In the genomic region with DNA sequence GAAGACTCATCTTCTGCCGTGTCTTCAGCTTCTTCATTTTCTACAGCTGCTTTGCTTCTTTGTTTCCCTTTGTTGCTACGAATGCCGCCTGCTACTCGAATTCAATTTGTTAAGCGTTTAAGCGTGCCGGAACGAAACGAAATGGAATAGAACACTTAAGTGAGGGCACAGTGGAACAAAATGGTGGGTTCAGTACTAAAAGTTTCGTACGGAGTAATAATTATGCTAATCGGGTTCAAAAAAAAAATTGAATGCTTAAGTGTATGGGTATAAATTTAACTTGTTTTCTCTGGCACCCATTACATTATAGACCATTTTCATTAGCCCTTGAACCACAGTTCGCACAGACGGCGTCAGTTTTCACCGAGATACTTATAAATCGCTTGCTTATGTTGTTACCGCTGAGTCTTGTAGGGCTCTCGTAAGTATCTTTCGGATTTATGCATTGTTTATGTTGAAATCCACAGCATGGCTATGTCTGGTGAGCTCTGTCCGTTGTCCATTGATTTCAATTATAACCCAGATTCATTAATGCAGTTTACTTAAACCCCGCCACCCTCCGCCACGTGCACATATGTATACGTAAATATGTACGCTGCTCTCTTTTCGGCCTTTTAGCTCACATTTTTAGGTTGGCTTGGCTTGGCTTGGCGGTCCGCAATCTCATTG, we compare ENCODE assay signal across 1 fruit fly cellular context.
TF ChIP-seq lines count a peak whose summit lies in the region.

No protein-coding gene starts in this region.

TF ChIP-seq in whole organism, embryonic, 481 proteins besides CTCF, POLR2A, EP300 and RAD21 (continued from another document and continues in another):
- TF ChIP-seq grn (GFP tag; optimal IDR thresholded peaks at IDR 0.05; lab: Kevin White, UChicago) (peak; percentile 27), CG7271 (tag; optimal IDR thresholded peaks at IDR 0.05; lab: Kevin White, UChicago) (peak; percentile 75), pho (GFP tag; optimal IDR thresholded peaks at IDR 0.05; lab: Kevin White, UChicago) (peak; percentile 31), ERR (GFP tag; optimal IDR thresholded peaks at IDR 0.05; lab: Kevin White, UChicago) (peak; percentile 72), CG14014 (GFP tag; IDR thresholded peaks at IDR 0.05; lab: Robert Waterston, UW) (peak; percentile 92), CG13775 (GFP tag; optimal IDR thresholded peaks at IDR 0.05; lab: Kevin White, UChicago) (peak; percentile 65), trem (tag; optimal IDR thresholded peaks at IDR 0.05; lab: Kevin White, UChicago) (peak; percentile 89), ems (GFP tag; optimal IDR thresholded peaks at IDR 0.05; lab: Kevin White, UChicago) (peak; percentile 89), Abd-B (GFP tag; optimal IDR thresholded peaks at IDR 0.05; lab: Kevin White, UChicago) (peak; percentile 71), sens-2 (GFP tag; IDR thresholded peaks at IDR 0.05; lab: Robert Waterston, UW) (peak; percentile 94), CG7745 (tag; optimal IDR thresholded peaks at IDR 0.05; lab: Kevin White, UChicago) (no peak), NFAT (GFP tag; IDR thresholded peaks at IDR 0.05; lab: Robert Waterston, UW) (peak; percentile 91), HmgD (GFP tag; optimal IDR thresholded peaks at IDR 0.05; lab: Kevin White, UChicago) (peak; percentile 73), CG18764 (GFP tag; optimal IDR thresholded peaks at IDR 0.05; lab: Kevin White, UChicago) (peak; percentile 94), Antp (GFP tag; optimal IDR thresholded peaks at IDR 0.05; lab: Kevin White, UChicago) (peak; percentile 87), h (optimal IDR thresholded peaks at IDR 0.05; lab: Kevin White, UChicago) (no peak), CG34422 (GFP tag; IDR thresholded peaks at IDR 0.05; lab: Robert Waterston, UW) (peak; percentile 98), CG6813 (GFP tag; optimal IDR thresholded peaks at IDR 0.05; lab: Kevin White, UChicago) (peak; percentile 94), ato (GFP tag; IDR thresholded peaks at IDR 0.05; lab: Robert Waterston, UW; ENCODE audit: partially characterized antibody) (peak; percentile 18; the same call in 1 of the 2 replicates), Hr51 (GFP tag; optimal IDR thresholded peaks at IDR 0.05; lab: Kevin White, UChicago) (peak; percentile 50 to 89), grau (tag; optimal IDR thresholded peaks at IDR 0.05; lab: Kevin White, UChicago) (peak; percentile 82), CG4424 (GFP tag; optimal IDR thresholded peaks at IDR 0.05; lab: Kevin White, UChicago) (peak; percentile 97), esg (GFP tag; conservative IDR thresholded peaks at IDR 0.05; lab: Robert Waterston, UW) (peak; percentile 93), NC2α (GFP tag; optimal IDR thresholded peaks at IDR 0.05; lab: Kevin White, UChicago) (no peak), ab (GFP tag; optimal IDR thresholded peaks at IDR 0.05; lab: Kevin White, UChicago) (peak; percentile 50), abd-A (tag; optimal IDR thresholded peaks at IDR 0.05; lab: Kevin White, UChicago) (no peak), wdn (GFP tag; IDR thresholded peaks at IDR 0.05; lab: Robert Waterston, UW) (peak; percentile 78), run (tag; optimal IDR thresholded peaks at IDR 0.05; lab: Kevin White, UChicago) (peak; percentile 50), Mes4 (GFP tag; optimal IDR thresholded peaks at IDR 0.05; lab: Kevin White, UChicago) (peak; percentile 71), knrl (GFP tag; IDR thresholded peaks at IDR 0.05; lab: Robert Waterston, UW; ENCODE audit: partially characterized antibody) (no peak), lilli (GFP tag; optimal IDR thresholded peaks at IDR 0.05; lab: Kevin White, UChicago) (peak; percentile 82), HLH3B (GFP tag; IDR thresholded peaks at IDR 0.05; lab: Robert Waterston, UW) (peak; percentile 95), Jarid2 (GFP tag; optimal IDR thresholded peaks at IDR 0.05; lab: Kevin White, UChicago) (peak; percentile 78), slp2 (GFP tag; optimal IDR thresholded peaks at IDR 0.05; lab: Kevin White, UChicago) (peak; percentile 68), CrebB (tag; optimal IDR thresholded peaks at IDR 0.05; lab: Kevin White, UChicago) (peak; percentile 30), Camta (GFP tag; optimal IDR thresholded peaks at IDR 0.05; lab: Kevin White, UChicago) (peak; percentile 92), Pdp1 (GFP tag; optimal IDR thresholded peaks at IDR 0.05; lab: Kevin White, UChicago) (peak; percentile 85 to 90), dimm (GFP tag; IDR thresholded peaks at IDR 0.05; lab: Robert Waterston, UW) (peak; percentile 79), CG32767 (GFP tag; IDR thresholded peaks at IDR 0.05; lab: Robert Waterston, UW) (peak; percentile 87), CG10462 (GFP tag; optimal IDR thresholded peaks at IDR 0.05; lab: Kevin White, UChicago) (peak; percentile 65), D19B (GFP tag; optimal IDR thresholded peaks at IDR 0.05; lab: Kevin White, UChicago) (peak; percentile 71), HHEX (GFP tag; optimal IDR thresholded peaks at IDR 0.05; lab: Kevin White, UChicago) (peak; percentile 93), Doc2 (GFP tag; IDR thresholded peaks at IDR 0.05; lab: Robert Waterston, UW) (peak; percentile 68; the same call in 1 of the 2 replicates), Deaf1 (tag; optimal IDR thresholded peaks at IDR 0.05; lab: Kevin White, UChicago) (peak; percentile 66), Atf6 (GFP tag; IDR thresholded peaks at IDR 0.05; lab: Robert Waterston, UW) (peak; percentile 94), bcd (GFP tag; optimal IDR thresholded peaks at IDR 0.05; lab: Kevin White, UChicago) (peak; percentile 93), CG4282 (GFP tag; optimal IDR thresholded peaks at IDR 0.05; lab: Kevin White, UChicago) (peak; percentile 89), H2.0 (GFP tag; IDR thresholded peaks at IDR 0.05; lab: Robert Waterston, UW) (peak; percentile 91), tna (GFP tag; IDR thresholded peaks at IDR 0.05; lab: Robert Waterston, UW; ENCODE audit: partially characterized antibody) (peak; percentile 60), CG2199 (GFP tag; IDR thresholded peaks at IDR 0.05; lab: Robert Waterston, UW) (peak; percentile 98), CG2129 (GFP tag; IDR thresholded peaks at IDR 0.05; lab: Robert Waterston, UW; ENCODE audit: partially characterized antibody) (no peak), en (GFP tag; optimal IDR thresholded peaks at IDR 0.05; lab: Kevin White, UChicago) (peak; percentile 68), Stat92E (GFP tag; optimal IDR thresholded peaks at IDR 0.05; lab: Kevin White, UChicago) (peak in 1 of 3 experiments; percentile 21), Fer3 (tag; optimal IDR thresholded peaks at IDR 0.05; lab: Kevin White, UChicago) (peak; percentile 91), CG3726 (GFP tag; IDR thresholded peaks at IDR 0.05; lab: Robert Waterston, UW) (peak; percentile 94), eve (GFP tag; optimal IDR thresholded peaks at IDR 0.05; lab: Kevin White, UChicago) (peak in 1 of 2 experiments; percentile 94), CG11560 (tag; IDR thresholded peaks at IDR 0.05; lab: Robert Waterston, UW) (peak; percentile 80), CG12104 (GFP tag; optimal IDR thresholded peaks at IDR 0.05; lab: Kevin White, UChicago) (peak; percentile 88), CG12744 (GFP tag; optimal IDR thresholded peaks at IDR 0.05; lab: Kevin White, UChicago) (peak; percentile 41), crc (GFP tag; optimal IDR thresholded peaks at IDR 0.05; lab: Kevin White, UChicago) (peak; percentile 81), CG3281 (GFP tag; optimal IDR thresholded peaks at IDR 0.05; lab: Kevin White, UChicago) (peak; percentile 86), twi (tag; optimal IDR thresholded peaks at IDR 0.05; lab: Kevin White, UChicago) (peak; percentile 27), chinmo (GFP tag; IDR thresholded peaks at IDR 0.05; lab: Robert Waterston, UW; ENCODE audit: partially characterized antibody) (0 out of 4 replicates have a peak, but pooled peaks have one; percentile 6), pum (GFP tag; optimal IDR thresholded peaks at IDR 0.05; lab: Kevin White, UChicago) (peak; percentile 84), CG10366 (GFP tag; IDR thresholded peaks at IDR 0.05; lab: Robert Waterston, UW) (peak; percentile 92), cad (GFP tag; optimal IDR thresholded peaks at IDR 0.05; lab: Kevin White, UChicago) (no peak), nerfin-1 (tag; optimal IDR thresholded peaks at IDR 0.05; lab: Kevin White, UChicago) (peak; percentile 85), bab2 (GFP tag; optimal IDR thresholded peaks at IDR 0.05; lab: Kevin White, UChicago) (peak; percentile 94), CG9727 (GFP tag; optimal IDR thresholded peaks at IDR 0.05; lab: Kevin White, UChicago) (peak; percentile 92), CG11247 (GFP tag; IDR thresholded peaks at IDR 0.05; lab: Robert Waterston, UW) (peak; percentile 92), CG15514 (GFP tag; optimal IDR thresholded peaks at IDR 0.05; lab: Kevin White, UChicago) (peak; percentile 80), CG9215 (GFP tag; IDR thresholded peaks at IDR 0.05; lab: Robert Waterston, UW) (peak; percentile 85), CG11504 (tag; optimal IDR thresholded peaks at IDR 0.05; lab: Kevin White, UChicago) (peak; percentile 94), gsb-n (tag; optimal IDR thresholded peaks at IDR 0.05; lab: Kevin White, UChicago) (peak; percentile 82), Meics (GFP tag; optimal IDR thresholded peaks at IDR 0.05; lab: Kevin White, UChicago) (peak; percentile 92), CG16779 (GFP tag; IDR thresholded peaks at IDR 0.05; lab: Robert Waterston, UW) (peak; percentile 91), pb (GFP tag; optimal IDR thresholded peaks at IDR 0.05; lab: Kevin White, UChicago) (peak; percentile 65), H15 (GFP tag; IDR thresholded peaks at IDR 0.05; lab: Robert Waterston, UW) (peak; percentile 95), Bgb (GFP tag; IDR thresholded peaks at IDR 0.05; lab: Robert Waterston, UW; ENCODE audit: partially characterized antibody) (peak; percentile 52), CG11696 (GFP tag; IDR thresholded peaks at IDR 0.05; lab: Robert Waterston, UW) (peak; percentile 92), CG11085 (GFP tag; IDR thresholded peaks at IDR 0.05; lab: Robert Waterston, UW) (peak; percentile 86), inv (GFP tag; IDR thresholded peaks at IDR 0.05; lab: Robert Waterston, UW; ENCODE audit: partially characterized antibody) (no peak; the same call in 1 of the 2 replicates), CG17361 (GFP tag; IDR thresholded peaks at IDR 0.05; lab: Robert Waterston, UW) (peak; percentile 94), Dp (GFP tag; optimal IDR thresholded peaks at IDR 0.05; lab: Kevin White, UChicago) (no peak), unpg (GFP tag; optimal IDR thresholded peaks at IDR 0.05; lab: Kevin White, UChicago) (peak; percentile 87), CG1233 (GFP tag; optimal IDR thresholded peaks at IDR 0.05; lab: Kevin White, UChicago) (peak; percentile 91), CG10543 (GFP tag; optimal IDR thresholded peaks at IDR 0.05; lab: Kevin White, UChicago) (peak; percentile 79), Nf-YA (GFP tag; IDR thresholded peaks at IDR 0.05; lab: Robert Waterston, UW) (peak; percentile 89), CG10147 (GFP tag; optimal IDR thresholded peaks at IDR 0.05; lab: Kevin White, UChicago) (peak; percentile 81), CG4707 (GFP tag; optimal IDR thresholded peaks at IDR 0.05; lab: Kevin White, UChicago) (peak; percentile 82), hbn (GFP tag; IDR thresholded peaks at IDR 0.05; lab: Robert Waterston, UW; ENCODE audit: partially characterized antibody) (no peak), CG14667 (GFP tag; IDR thresholded peaks at IDR 0.05; lab: Robert Waterston, UW) (peak; percentile 96), CG10565 (GFP tag; optimal IDR thresholded peaks at IDR 0.05; lab: Kevin White, UChicago) (peak; percentile 85), Hmx (GFP tag; optimal IDR thresholded peaks at IDR 0.05; lab: Kevin White, UChicago) (peak; percentile 14), vfl (GFP tag; optimal IDR thresholded peaks at IDR 0.05; lab: Kevin White, UChicago) (no peak), CHES-1-like (GFP tag; optimal IDR thresholded peaks at IDR 0.05; lab: Kevin White, UChicago) (peak; percentile 60), CG1647 (GFP tag; optimal IDR thresholded peaks at IDR 0.05; lab: Kevin White, UChicago) (peak; percentile 87), CG6272 (GFP tag; IDR thresholded peaks at IDR 0.05; lab: Robert Waterston, UW) (peak; percentile 89), CG17385 (GFP tag; optimal IDR thresholded peaks at IDR 0.05; lab: Kevin White, UChicago) (peak; percentile 78), CG13424 (tag; optimal IDR thresholded peaks at IDR 0.05; lab: Kevin White, UChicago) (peak; percentile 77), ewg (GFP tag; optimal IDR thresholded peaks at IDR 0.05; lab: Kevin White, UChicago) (peak; percentile 63), CG3163 (GFP tag; optimal IDR thresholded peaks at IDR 0.05; lab: Kevin White, UChicago) (peak; percentile 26), amos (GFP tag; IDR thresholded peaks at IDR 0.05; lab: Robert Waterston, UW; ENCODE audit: partially characterized antibody) (no peak; the same call in 1 of the 2 replicates), bbx (GFP tag; IDR thresholded peaks at IDR 0.05; lab: Robert Waterston, UW; ENCODE audit: partially characterized antibody) (no peak), Chrac-16 (GFP tag; optimal IDR thresholded peaks at IDR 0.05; lab: Kevin White, UChicago) (peak; percentile 78), CG14050 (GFP tag; IDR thresholded peaks at IDR 0.05; lab: Robert Waterston, UW) (peak; percentile 89), ATbp (GFP tag; optimal IDR thresholded peaks at IDR 0.05; lab: Kevin White, UChicago) (peak; percentile 82), Hr3 (GFP tag; optimal IDR thresholded peaks at IDR 0.05; lab: Kevin White, UChicago) (peak; percentile 71), emc (GFP tag; optimal IDR thresholded peaks at IDR 0.05; lab: Kevin White, UChicago) (peak; percentile 67), CG4730 (GFP tag; IDR thresholded peaks at IDR 0.05; lab: Robert Waterston, UW) (peak; percentile 92), CG34376 (GFP tag; optimal IDR thresholded peaks at IDR 0.05; lab: Kevin White, UChicago) (peak; percentile 30), CG1602 (GFP tag; optimal IDR thresholded peaks at IDR 0.05; lab: Kevin White, UChicago) (peak; percentile 76), nmo (GFP tag; optimal IDR thresholded peaks at IDR 0.05; lab: Kevin White, UChicago) (peak; percentile 87), YL-1 (GFP tag; optimal IDR thresholded peaks at IDR 0.05; lab: Kevin White, UChicago) (peak; percentile 12), Doc3 (GFP tag; IDR thresholded peaks at IDR 0.05; lab: Robert Waterston, UW; ENCODE audit: partially characterized antibody) (no peak), CG7372 (GFP tag; IDR thresholded peaks at IDR 0.05; lab: Robert Waterston, UW) (peak; percentile 91), Dek (tag; optimal IDR thresholded peaks at IDR 0.05; lab: Kevin White, UChicago) (peak; percentile 41), Vsx1 (GFP tag; optimal IDR thresholded peaks at IDR 0.05; lab: Kevin White, UChicago) (no peak), CG13123 (GFP tag; optimal IDR thresholded peaks at IDR 0.05; lab: Kevin White, UChicago) (peak; percentile 47), aop (GFP tag; IDR thresholded peaks at IDR 0.05; lab: Robert Waterston, UW) (peak; percentile 71), Aef1 (GFP tag; IDR thresholded peaks at IDR 0.05; lab: Robert Waterston, UW) (peak; percentile 94)
